Worm (Caenorhabditis elegans) whole organism, late embryonic: ENCODE data around the gene C33H5.2.

ENCODE experiments used
- ceh-30 ChIP-seq: fragments of 150-350 bp; optimal IDR thresholded peaks from 2 replicates; lab custom pipeline; 2014; ENCODE audit warnings: missing biosample characterization, missing genetic modification characterization
- fkh-10 ChIP-seq: fragments of 150-350 bp; optimal IDR thresholded peaks from 2 replicates; lab custom pipeline; 2014; ENCODE audit warnings: missing biosample characterization, missing genetic modification reagents, missing genetic modification characterization
- gmeb-2 ChIP-seq: sonication (generic microtip); optimal IDR thresholded peaks from 2 replicates; lab custom pipeline; 2016; ENCODE audit warnings: missing genetic modification characterization, inconsistent platforms, missing compliant biosample characterization
- pat-9 ChIP-seq: fragments of 200-800 bp; sonication (Bioruptor generic); optimal IDR thresholded peaks from 2 replicates; lab custom pipeline; 2018; ENCODE audit warnings: mild to moderate bottlenecking, missing genetic modification characterization, moderate library complexity, missing compliant biosample characterization

DNA sequence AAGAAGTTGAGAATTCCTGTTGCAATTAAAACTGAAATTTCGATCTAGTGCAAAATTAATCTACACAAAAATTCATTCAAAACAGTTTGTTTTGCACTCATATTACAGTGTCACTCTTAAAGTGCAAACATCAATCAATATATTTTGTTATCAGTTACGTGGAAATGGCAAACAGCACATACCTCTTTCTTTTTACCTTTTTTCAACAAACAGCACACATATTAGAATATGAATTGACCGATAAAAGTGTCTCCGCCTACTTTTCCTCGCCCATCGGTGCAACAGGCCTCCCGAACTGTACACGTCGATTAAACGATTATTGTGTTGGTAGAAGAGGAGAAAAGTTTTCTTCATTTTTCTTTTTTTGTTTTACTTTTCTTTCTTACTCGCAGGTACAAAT, 36.4 kb downstream of the C33H5.2 start:
- TF ChIP-seq pat-9 (tag; lab: Kevin White, UChicago) = no peak
- no peak for TF ChIP-seq gmeb-2 (tag; lab: Kevin White, UChicago)
- no peak for TF ChIP-seq fkh-10 (GFP tag; lab: Kevin White, UChicago)
- TF ChIP-seq ceh-30 (tag; lab: Kevin White, UChicago) = no peak
